Worm (Caenorhabditis elegans) whole organism, late embryonic: ENCODE measurements around the gene rpl-36.A.

Source experiments
- ceh-9 ChIP-seq: sonication (generic microtip); optimal IDR thresholded peaks from 2 replicates; lab custom pipeline; 2016; ENCODE audit warnings: mild to moderate bottlenecking, missing genetic modification characterization, inconsistent platforms, missing compliant biosample characterization
- gmeb-2 ChIP-seq: sonication (generic microtip); optimal IDR thresholded peaks from 2 replicates; lab custom pipeline; 2016; ENCODE audit warnings: missing genetic modification characterization, inconsistent platforms, missing compliant biosample characterization
- lin-11 ChIP-seq: fragments of 200-800 bp; sonication (Bioruptor generic); optimal IDR thresholded peaks from 2 replicates; lab custom pipeline; 2018; ENCODE audit warnings: mild to moderate bottlenecking, missing genetic modification characterization, missing compliant biosample characterization

- TF ChIP-seq gmeb-2 (tag; lab: Kevin White, UChicago) (no peak), ceh-9 (tag; lab: Kevin White, UChicago) (no peak), lin-11 (tag; lab: Kevin White, UChicago) (no peak)
These were observed 10.8 kb upstream of the rpl-36.A start, which contains the start of gene apc-17 for ce11 chrII:11107828-11108227.
